Fruit fly (Drosophila melanogaster) whole organism, embryonic: ENCODE measurements around the gene CG7367.
A peak's percentile ranks its signal among the peaks of the same experiment; 100 is the strongest.

ENCODE experiments used
- CG10654 ChIP-seq: fragments of 200-800 bp; sonication (Bioruptor generic); optimal IDR thresholded peaks from 2 replicates; lab custom pipeline; 2016; ENCODE audit warnings: missing biosample characterization, missing genetic modification characterization
- CG12659 ChIP-seq: fragments of 200-800 bp; sonication (Bioruptor generic); optimal IDR thresholded peaks from 3 replicates; lab custom pipeline; 2017; ENCODE audit warnings: mild to moderate bottlenecking, missing biosample characterization, missing genetic modification reagents, missing genetic modification characterization
- CG12769 ChIP-seq: fragments of 200-800 bp; sonication (Bioruptor generic); optimal IDR thresholded peaks from 2 replicates; lab custom pipeline; 2019; ENCODE audit warnings: missing biosample characterization, mild to moderate bottlenecking, missing genetic modification characterization, moderate library complexity
- CG12942 ChIP-seq: fragments of 200-800 bp; sonication (Bioruptor generic); optimal IDR thresholded peaks from 3 replicates; lab custom pipeline; 2016; ENCODE audit warnings: missing biosample characterization, missing genetic modification characterization
- CG13296 ChIP-seq: fragments of 200-800 bp; sonication (Bioruptor generic); optimal IDR thresholded peaks from 3 replicates; lab custom pipeline; 2018; ENCODE audit warnings: missing biosample characterization, mild to moderate bottlenecking, missing genetic modification characterization
- CG13624 ChIP-seq: fragments of 200-800 bp; sonication (Bioruptor generic); optimal IDR thresholded peaks from 2 replicates; lab custom pipeline; 2016; ENCODE audit warnings: missing biosample characterization, missing genetic modification characterization
- CG13775 ChIP-seq: fragments of 200-800 bp; sonication (Bioruptor generic); optimal IDR thresholded peaks from 3 replicates; lab custom pipeline; 2017; ENCODE audit warnings: missing biosample characterization, mild to moderate bottlenecking, missing genetic modification characterization
- CG17802 ChIP-seq: fragments of 200-800 bp; sonication (Bioruptor generic); optimal IDR thresholded peaks from 2 replicates; lab custom pipeline; 2018; ENCODE audit warnings: missing biosample characterization, mild to moderate bottlenecking, missing genetic modification characterization, moderate library complexity
- CG17829 ChIP-seq: fragments of 200-800 bp; optimal IDR thresholded peaks from 2 replicates; lab custom pipeline; 2019; ENCODE audit warnings: missing biosample characterization, mild to moderate bottlenecking, missing genetic modification characterization, moderate library complexity
- CG1792 ChIP-seq: fragments of 200-800 bp; sonication (Bioruptor generic); optimal IDR thresholded peaks from 2 replicates; lab custom pipeline; 2016; ENCODE audit warnings: missing biosample characterization, missing genetic modification characterization
- CG18262 ChIP-seq: fragments of 200-800 bp; optimal IDR thresholded peaks from 3 replicates; lab custom pipeline; 2019; ENCODE audit warnings: missing biosample characterization, mild to moderate bottlenecking, missing genetic modification characterization, moderate library complexity
- CG18764 ChIP-seq: fragments of 200-800 bp; sonication (Bioruptor generic); optimal IDR thresholded peaks from 3 replicates; lab custom pipeline; 2016; ENCODE audit warnings: missing biosample characterization, missing genetic modification characterization
- CG2116 ChIP-seq: fragments of 200-800 bp; sonication (Bioruptor generic); optimal IDR thresholded peaks from 3 replicates; lab custom pipeline; 2018; ENCODE audit warnings: missing biosample characterization, mild to moderate bottlenecking, missing genetic modification characterization
- CG2875 ChIP-seq: fragments of 200-800 bp; sonication (Bioruptor generic); optimal IDR thresholded peaks from 2 replicates; lab custom pipeline; 2017; ENCODE audit warnings: missing biosample characterization, mild to moderate bottlenecking, missing genetic modification characterization, missing genetic modification reagents
- CG32772 ChIP-seq: fragments of 200-800 bp; sonication (Bioruptor generic); IDR thresholded peaks from 2 replicates; pipeline ENCODE4 v1.3.6; 2022; ENCODE audit warnings: missing biosample characterization, missing genetic modification characterization
- CG4404 ChIP-seq: fragments of 200-800 bp; sonication (Bioruptor generic); IDR thresholded peaks from 2 replicates; pipeline ENCODE4 v1.3.6; 2022; ENCODE audit warnings: missing biosample characterization, missing genetic modification characterization
- CG6683 ChIP-seq: fragments of 200-800 bp; sonication (Bioruptor generic); optimal IDR thresholded peaks from 2 replicates; lab custom pipeline; 2017; ENCODE audit warnings: missing biosample characterization, mild to moderate bottlenecking, missing genetic modification characterization, missing genetic modification reagents
- CG7987 ChIP-seq: fragments of 200-800 bp; sonication (Bioruptor generic); optimal IDR thresholded peaks from 2 replicates; lab custom pipeline; 2018; ENCODE audit warnings: missing biosample characterization, mild to moderate bottlenecking, missing genetic modification characterization, moderate library complexity
- CG9609 ChIP-seq: fragments of 200-800 bp; sonication (Bioruptor generic); optimal IDR thresholded peaks from 3 replicates; lab custom pipeline; 2016; ENCODE audit warnings: missing biosample characterization, missing genetic modification characterization
- CrebB ChIP-seq: fragments of 200-800 bp; sonication (Bioruptor generic); optimal IDR thresholded peaks from 3 replicates; lab custom pipeline; 2018; ENCODE audit warnings: missing biosample characterization, mild to moderate bottlenecking, missing genetic modification characterization
- Dfd ChIP-seq, 2 experiments: fragments of >200 bp; optimal IDR thresholded peaks; 2 replicates each; lab custom pipeline; 2017; ENCODE audit warnings: missing biosample characterization in 2 of 2, missing genetic modification characterization in 2 of 2
- Dip3 ChIP-seq: fragments of 200-800 bp; sonication (Bioruptor generic); optimal IDR thresholded peaks from 3 replicates; lab custom pipeline; 2016; ENCODE audit warnings: missing biosample characterization, missing genetic modification characterization
- Doc2 ChIP-seq: fragments of 200-800 bp; sonication (Bioruptor generic); IDR thresholded peaks from 2 replicates; pipeline ENCODE4 v1.3.6; 2022; ENCODE audit warnings: missing biosample characterization, missing genetic modification characterization
- Gsc ChIP-seq: fragments of 200-800 bp; sonication (Bioruptor generic); IDR thresholded peaks from 2 replicates; pipeline ENCODE4 v1.3.6; 2022; ENCODE audit warnings: missing biosample characterization, missing genetic modification characterization
- Gug ChIP-seq: fragments of 200-800 bp; sonication (Bioruptor generic); IDR thresholded peaks from 4 replicates; pipeline ENCODE4 v1.3.6; 2022; ENCODE audit warnings: missing biosample characterization, missing genetic modification characterization
- H15 ChIP-seq: fragments of 200-800 bp; sonication (Bioruptor generic); IDR thresholded peaks from 3 replicates; pipeline ENCODE4 v1.3.6; 2022; ENCODE audit warnings: missing biosample characterization, missing genetic modification characterization
- HLH4C ChIP-seq: fragments of 200-800 bp; sonication (Bioruptor generic); IDR thresholded peaks from 3 replicates; pipeline ENCODE4 v1.3.6; 2022; ENCODE audit warnings: missing biosample characterization, missing genetic modification characterization; ENCODE audit not compliant: partially characterized antibody
- HLH54F ChIP-seq: fragments of 200-800 bp; sonication (Bioruptor generic); optimal IDR thresholded peaks from 3 replicates; lab custom pipeline; 2016; ENCODE audit warnings: missing biosample characterization, missing genetic modification characterization
- Hmx ChIP-seq: fragments of 200-800 bp; sonication (Bioruptor generic); optimal IDR thresholded peaks from 2 replicates; lab custom pipeline; 2016; ENCODE audit warnings: missing biosample characterization, missing genetic modification characterization
- Mad ChIP-seq: fragments of 200-800 bp; sonication (Bioruptor generic); optimal IDR thresholded peaks from 2 replicates; lab custom pipeline; 2016; ENCODE audit warnings: missing biosample characterization, missing genetic modification characterization
- Oaz ChIP-seq: fragments of 200-800 bp; sonication (Bioruptor generic); IDR thresholded peaks from 2 replicates; pipeline ENCODE4 v1.3.6; 2022; ENCODE audit warnings: missing biosample characterization, missing genetic modification characterization
- Oli ChIP-seq: fragments of 200-800 bp; sonication (Bioruptor generic); optimal IDR thresholded peaks from 2 replicates; lab custom pipeline; 2018; ENCODE audit warnings: missing biosample characterization, mild to moderate bottlenecking, missing genetic modification characterization, moderate library complexity
- TFAM ChIP-seq: fragments of 200-800 bp; sonication (Bioruptor generic); optimal IDR thresholded peaks from 2 replicates; lab custom pipeline; 2017; ENCODE audit warnings: missing biosample characterization, missing genetic modification characterization, inconsistent platforms
- Tbp ChIP-seq: fragments of >200 bp; optimal IDR thresholded peaks from 2 replicates; lab custom pipeline; 2018; ENCODE audit warnings: missing biosample characterization, missing genetic modification characterization
- ara ChIP-seq: fragments of 200-800 bp; sonication (Bioruptor generic); IDR thresholded peaks from 2 replicates; pipeline ENCODE4 v1.3.6; 2022; ENCODE audit warnings: missing biosample characterization, missing genetic modification characterization
- bab2 ChIP-seq: fragments of 200-800 bp; sonication (Bioruptor generic); optimal IDR thresholded peaks from 2 replicates; lab custom pipeline; 2016; ENCODE audit warnings: missing biosample characterization, missing genetic modification characterization
- cad ChIP-seq: fragments of >200 bp; optimal IDR thresholded peaks from 2 replicates; lab custom pipeline; 2017; ENCODE audit warnings: missing biosample characterization, missing genetic modification characterization
- dati ChIP-seq: fragments of 200-800 bp; sonication (Bioruptor generic); IDR thresholded peaks from 2 replicates; pipeline ENCODE4 v1.3.6; 2022; ENCODE audit warnings: missing biosample characterization, missing genetic modification characterization
- disco-r ChIP-seq: fragments of 200-800 bp; sonication (Bioruptor generic); optimal IDR thresholded peaks from 2 replicates; lab custom pipeline; 2016; ENCODE audit warnings: missing biosample characterization, missing genetic modification characterization
- fd102C ChIP-seq: fragments of 200-800 bp; sonication (Bioruptor generic); optimal IDR thresholded peaks from 2 replicates; lab custom pipeline; 2018; ENCODE audit warnings: missing biosample characterization, mild to moderate bottlenecking, missing genetic modification characterization, moderate library complexity
- gsb ChIP-seq: fragments of 200-800 bp; sonication (Bioruptor generic); IDR thresholded peaks from 2 replicates; pipeline ENCODE4 v1.3.6; 2022; ENCODE audit warnings: missing biosample characterization, missing genetic modification characterization
- her ChIP-seq: fragments of 200-800 bp; sonication (Bioruptor generic); optimal IDR thresholded peaks from 2 replicates; lab custom pipeline; 2016; ENCODE audit warnings: missing biosample characterization, missing genetic modification characterization
- hkb ChIP-seq, 2 experiments: fragments of 200-800 bp in 1 of 2; fragments of >200 bp in 1 of 2; sonication (Bioruptor generic) in 1 of 2; IDR thresholded peaks in 1 of 2; optimal IDR thresholded peaks in 1 of 2; 2 replicates each; pipeline versions ENCODE4 v1.3.6 to Lab custom; 2017 to 2022; ENCODE audit warnings: missing biosample characterization in 1 of 2, missing genetic modification characterization in 1 of 2
- luna ChIP-seq: fragments of 200-800 bp; sonication (Bioruptor generic); optimal IDR thresholded peaks from 2 replicates; lab custom pipeline; 2016; ENCODE audit warnings: missing biosample characterization, missing genetic modification characterization
- nerfin-2 ChIP-seq: fragments of 200-800 bp; sonication (Bioruptor generic); IDR thresholded peaks from 2 replicates; pipeline ENCODE4 v1.3.6; 2022; ENCODE audit warnings: missing biosample characterization, missing genetic modification characterization; ENCODE audit not compliant: partially characterized antibody
- pan ChIP-seq, 4 experiments: fragments of >200 bp in 3 of 4; fragments of 200-800 bp in 1 of 4; sonication (Bioruptor generic) in 1 of 4; optimal IDR thresholded peaks in 3 of 4; IDR thresholded peaks in 1 of 4; 2 replicates each; pipeline versions ENCODE4 v1.3.6 to Lab custom; 2017 to 2022; ENCODE audit warnings: missing biosample characterization in 2 of 4, missing genetic modification characterization in 2 of 4, mixed read lengths in 1 of 4
- prd ChIP-seq, 3 experiments: fragments of >200 bp in 2 of 3; fragments of 200-800 bp in 1 of 3; sonication (Bioruptor generic) in 1 of 3; optimal IDR thresholded peaks in 2 of 3; IDR thresholded peaks in 1 of 3; 2 replicates in 2 of 3; 3 replicates in 1 of 3; pipeline versions ENCODE4 v1.3.6 to Lab custom; 2017 to 2022; ENCODE audit warnings: missing biosample characterization in 1 of 3, missing genetic modification characterization in 1 of 3
- seq ChIP-seq: fragments of 200-800 bp; sonication (Bioruptor generic); IDR thresholded peaks from 2 replicates; pipeline ENCODE4 v1.3.6; 2022; ENCODE audit warnings: missing biosample characterization, missing genetic modification characterization
- slp2 ChIP-seq: fragments of 200-800 bp; sonication (Bioruptor generic); optimal IDR thresholded peaks from 2 replicates; lab custom pipeline; 2016; ENCODE audit warnings: missing biosample characterization, missing genetic modification characterization
- wor ChIP-seq: fragments of 200-800 bp; sonication (Bioruptor generic); IDR thresholded peaks from 2 replicates; pipeline ENCODE4 v1.3.6; 2022; ENCODE audit warnings: missing biosample characterization, missing genetic modification characterization

The CG7367 gene

DNA sequence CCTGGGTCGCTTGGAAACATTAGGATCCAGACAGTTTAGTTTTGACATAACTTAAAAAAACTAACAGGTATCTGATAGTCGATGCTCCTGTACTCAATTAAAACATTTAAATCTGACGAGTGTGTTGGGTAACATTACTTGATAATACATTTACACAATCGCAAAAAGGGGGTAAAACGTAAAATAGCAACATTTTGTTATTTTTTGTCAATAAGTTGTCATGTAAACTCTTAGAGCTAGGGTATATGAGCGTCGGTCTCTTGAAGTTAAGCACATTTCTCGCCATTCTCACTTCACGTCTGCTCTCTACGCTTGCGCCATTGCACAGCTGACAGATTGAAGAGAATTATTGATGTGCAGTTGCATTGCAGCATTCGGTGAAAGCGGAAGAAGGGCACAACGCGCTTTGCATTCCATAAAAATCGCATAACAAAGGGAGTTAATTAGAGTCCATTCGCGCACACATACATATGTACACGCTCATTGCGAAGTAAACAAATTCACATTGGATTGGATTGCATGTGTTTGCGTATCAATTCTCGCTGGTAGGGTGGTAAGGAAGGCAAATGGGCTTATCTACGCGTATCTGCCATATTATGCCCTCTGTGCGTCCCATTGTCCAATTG is 54.6 kb downstream of the CG7367 start (continued):
- TF ChIP-seq Dfd (GFP tag; optimal IDR thresholded peaks at IDR 0.05; lab: Kevin White, UChicago) (no peak), CG13624 (GFP tag; lab: Kevin White, UChicago) (peak; percentile 34), CG13296 (GFP tag; lab: Kevin White, UChicago) (no peak), Gug (GFP tag; lab: Robert Waterston, UW) (no peak), CG12659 (GFP tag; lab: Kevin White, UChicago) (peak; percentile 5), CG12942 (GFP tag; lab: Kevin White, UChicago) (no peak), HLH54F (GFP tag; lab: Kevin White, UChicago) (no peak), Gsc (GFP tag; lab: Robert Waterston, UW) (no peak), CG10654 (GFP tag; lab: Kevin White, UChicago) (no peak), CG7987 (GFP tag; lab: Kevin White, UChicago) (no peak), H15 (no peak), cad (GFP tag; lab: Kevin White, UChicago) (no peak), CG4404 (GFP tag; lab: Robert Waterston, UW) (no peak), CG18764 (GFP tag; lab: Kevin White, UChicago) (no peak), bab2 (GFP tag; lab: Kevin White, UChicago) (peak; percentile 50), Dip3 (GFP tag; lab: Kevin White, UChicago) (no peak), her (GFP tag; lab: Kevin White, UChicago) (no peak), dati (GFP tag; lab: Robert Waterston, UW) (no peak), CG13775 (no peak), disco-r (no peak), HLH4C (no peak), CG9609 (no peak), Hmx (GFP tag; lab: Kevin White, UChicago) (no peak), pan (optimal IDR thresholded peaks at IDR 0.05; lab: Kevin White, UChicago) (no peak), pan (GFP tag; optimal IDR thresholded peaks at IDR 0.05 in 1 of 2, IDR thresholded peaks at IDR 0.05 in 1 of 2) (peak in 1 of 2 experiments; percentile 20), fd102C (GFP tag; lab: Kevin White, UChicago) (no peak), hkb (optimal IDR thresholded peaks at IDR 0.05; lab: Kevin White, UChicago) (no peak), hkb (GFP tag; IDR thresholded peaks at IDR 0.05; lab: Robert Waterston, UW) (no peak), CrebB (tag; lab: Kevin White, UChicago) (no peak), seq (GFP tag; lab: Robert Waterston, UW) (no peak), slp2 (no peak), wor (GFP tag; lab: Robert Waterston, UW) (no peak), CG1792 (GFP tag; lab: Kevin White, UChicago) (no peak), Mad (GFP tag; lab: Kevin White, UChicago) (no peak), CG17802 (tag; lab: Kevin White, UChicago) (no peak), CG2875 (no peak), Oaz (GFP tag; lab: Robert Waterston, UW) (no peak), CG18262 (tag; lab: Kevin White, UChicago) (peak; percentile 23), luna (no peak), Oli (tag; lab: Kevin White, UChicago) (peak; percentile 11), nerfin-2 (GFP tag; lab: Robert Waterston, UW) (peak; percentile 64), CG12769 (tag; lab: Kevin White, UChicago) (no peak), Doc2 (no peak), gsb (GFP tag; lab: Robert Waterston, UW) (no peak), TFAM (GFP tag; lab: Kevin White, UChicago) (no peak), ara (GFP tag; lab: Robert Waterston, UW) (no peak), Tbp (GFP tag; lab: Kevin White, UChicago) (no peak), CG2116 (no peak), CG17829 (tag; lab: Kevin White, UChicago) (no peak), CG6683 (no peak), CG32772 (GFP tag; lab: Robert Waterston, UW) (0 out of 2 replicates have a peak, but pooled peaks have one; percentile 9), prd (optimal IDR thresholded peaks at IDR 0.05; lab: Kevin White, UChicago) (no peak), prd (GFP tag; IDR thresholded peaks at IDR 0.05; lab: Robert Waterston, UW) (0 out of 3 replicates have a peak, but pooled peaks have one; percentile 22)
